Worm (Caenorhabditis elegans) whole organism, midembryonic: Measurements from ENCODE around the gene srh-219.

Experiments used
- T22C8.4 ChIP-seq: fragments of 200-800 bp; sonication (Bioruptor generic); IDR thresholded peaks from 2 replicates; pipeline ENCODE4 v1.3.6; 2022; ENCODE audit warnings: missing genetic modification characterization, missing compliant biosample characterization
- cog-1 ChIP-seq: sonication (generic microtip); optimal IDR thresholded peaks from 2 replicates; lab custom pipeline; 2016; ENCODE audit warnings: missing genetic modification characterization, missing compliant biosample characterization
- ref-1 ChIP-seq: fragments of 200-800 bp; sonication (Bioruptor generic); conservative IDR thresholded peaks from 2 replicates; pipeline ENCODE4 v1.3.6; 2022; ENCODE audit warnings: missing genetic modification reagents, missing genetic modification characterization, missing compliant biosample characterization

ce11 chrV:15471029-15471428, 24.2 kb upstream of the srh-219 start, which contains the start of gene dpf-1:
- no peak for TF ChIP-seq ref-1 (GFP tag; lab: Robert Waterston, UW)
- no peak for TF ChIP-seq cog-1 (tag; lab: Kevin White, UChicago)
- no peak for TF ChIP-seq T22C8.4 (GFP tag; lab: Robert Waterston, UW)
